Fruit fly (Drosophila melanogaster): Measurements from ENCODE around the gene CG34427.

Gene CG34427

dm6 chr3L:8821708-8822660, 17.4 kb downstream of the CG34427 start (continued):
- TF ChIP-seq Hr4 (GFP tag; optimal IDR thresholded peaks at IDR 0.05) (peak; percentile 74), svp (GFP tag) (peak; percentile 95), fd85E (GFP tag; optimal IDR thresholded peaks at IDR 0.05) (peak; percentile 40), acj6 (GFP tag; optimal IDR thresholded peaks at IDR 0.05) (peak; percentile 90), cyc (GFP tag; optimal IDR thresholded peaks at IDR 0.05) (peak; percentile 67), CG34406 (GFP tag; optimal IDR thresholded peaks at IDR 0.05) (peak; percentile 85), CG8319 (GFP tag; optimal IDR thresholded peaks at IDR 0.05) (peak; percentile 91), CG6276 (GFP tag; optimal IDR thresholded peaks at IDR 0.05) (peak; percentile 76), Eip75B (GFP tag; optimal IDR thresholded peaks at IDR 0.05) (peak; percentile 95), OdsH (GFP tag; optimal IDR thresholded peaks at IDR 0.05) (peak; percentile 90), CG16779 (tag; optimal IDR thresholded peaks at IDR 0.05) (peak; percentile 80), Gug (GFP tag; IDR thresholded peaks at IDR 0.05) (peak; percentile 82), Lpt (GFP tag; optimal IDR thresholded peaks at IDR 0.05) (peak; percentile 80), pdm3 (GFP tag; optimal IDR thresholded peaks at IDR 0.05) (peak; percentile 89), CG11294 (GFP tag; IDR thresholded peaks at IDR 0.05) (peak; percentile 63), CG7368 (GFP tag; optimal IDR thresholded peaks at IDR 0.05) (peak; percentile 81), Blimp-1 (GFP tag; optimal IDR thresholded peaks at IDR 0.05) (no peak), Sox14 (GFP tag; optimal IDR thresholded peaks at IDR 0.05) (peak; percentile 92), CG1621 (tag; optimal IDR thresholded peaks at IDR 0.05) (peak; percentile 91), fd59A (GFP tag; optimal IDR thresholded peaks at IDR 0.05) (peak; percentile 93), CG3032 (tag; optimal IDR thresholded peaks at IDR 0.05) (peak; percentile 95)

- TF ChIP-seq CG7368 (GFP tag; optimal IDR thresholded peaks at IDR 0.05) (no peak), svp (GFP tag) (no peak), CG32006 (GFP tag; optimal IDR thresholded peaks at IDR 0.05) (no peak), CG3919 (GFP tag; optimal IDR thresholded peaks at IDR 0.05) (no peak), CG6854 (GFP tag; optimal IDR thresholded peaks at IDR 0.05) (no peak), achi (GFP tag; optimal IDR thresholded peaks at IDR 0.05) (no peak), topi (GFP tag; optimal IDR thresholded peaks at IDR 0.05) (no peak), CG9139 (GFP tag; optimal IDR thresholded peaks at IDR 0.05) (no peak), net (GFP tag; optimal IDR thresholded peaks at IDR 0.05) (no peak), spab (GFP tag; optimal IDR thresholded peaks at IDR 0.05) (no peak), dsx (GFP tag; optimal IDR thresholded peaks at IDR 0.05; ENCODE audit: poor library complexity, severe bottlenecking) (peak; percentile 7), CG1621 (tag; optimal IDR thresholded peaks at IDR 0.05) (peak; percentile 6), salr (GFP tag; optimal IDR thresholded peaks at IDR 0.05) (no peak), CG6792 (GFP tag; optimal IDR thresholded peaks at IDR 0.05) (no peak), CG8119 (GFP tag; IDR thresholded peaks at IDR 0.05) (no peak), ss (GFP tag; optimal IDR thresholded peaks at IDR 0.05) (no peak), CG6276 (GFP tag; optimal IDR thresholded peaks at IDR 0.05) (no peak), CG16779 (tag; optimal IDR thresholded peaks at IDR 0.05) (no peak), CG6808 (GFP tag; optimal IDR thresholded peaks at IDR 0.05) (peak; percentile 45), CG11902 (GFP tag; optimal IDR thresholded peaks at IDR 0.05) (no peak), eg (GFP tag; IDR thresholded peaks at IDR 0.05) (0 out of 3 replicates have a peak, but pooled peaks have one; percentile 15), CG34406 (GFP tag; optimal IDR thresholded peaks at IDR 0.05) (no peak), Blimp-1 (GFP tag; optimal IDR thresholded peaks at IDR 0.05) (peak; percentile 91)
Measured at dm6 chr3L:8822881-8823435, 18.4 kb downstream of the CG34427 start.
